Fruit fly (Drosophila melanogaster): Measurements from ENCODE around the gene CG7778.

Gene CG7778

DNA sequence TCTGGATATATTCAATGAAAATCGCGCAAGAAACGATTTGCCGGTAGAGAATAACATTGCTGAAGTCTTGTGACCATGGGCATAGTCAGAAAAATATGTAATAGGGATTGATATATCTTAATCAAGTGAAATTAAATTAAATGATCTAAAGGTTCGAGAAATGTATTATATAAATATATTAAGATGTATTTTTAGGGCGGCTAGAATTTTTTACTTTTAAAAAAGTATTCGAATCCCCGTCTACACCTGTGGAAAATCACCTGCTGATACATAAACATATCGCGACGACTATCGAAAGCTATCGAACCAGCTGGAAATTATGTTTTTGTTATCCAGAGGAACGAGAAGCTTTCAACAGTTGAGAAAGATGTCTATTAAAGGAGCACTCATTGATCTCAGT lies 30.3 kb downstream of the CG7778 start, which contains the start of the genes CG13390 and CG17294 (continued):
- TF ChIP-seq CG7271 (tag; optimal IDR thresholded peaks at IDR 0.05) (peak; percentile 99), CG17385 (GFP tag; optimal IDR thresholded peaks at IDR 0.05) (peak; percentile 99), CG10209 (GFP tag; optimal IDR thresholded peaks at IDR 0.05) (peak; percentile 99), ATbp (GFP tag; optimal IDR thresholded peaks at IDR 0.05) (peak; percentile 98), CG11695 (GFP tag; IDR thresholded peaks at IDR 0.05) (peak; percentile 100), E2f1 (GFP tag; IDR thresholded peaks at IDR 0.05) (peak; percentile 100), CG16815 (GFP tag; optimal IDR thresholded peaks at IDR 0.05) (peak; percentile 99), Rfx (GFP tag; IDR thresholded peaks at IDR 0.05) (peak; percentile 100), CG34376 (GFP tag; optimal IDR thresholded peaks at IDR 0.05) (peak; percentile 100), CG18262 (tag; optimal IDR thresholded peaks at IDR 0.05) (peak; percentile 100), CG6765 (GFP tag; optimal IDR thresholded peaks at IDR 0.05) (peak; percentile 100), jumu (GFP tag; optimal IDR thresholded peaks at IDR 0.05) (peak; percentile 91), CG8765 (GFP tag; IDR thresholded peaks at IDR 0.05) (peak; percentile 99), Spps (tag; optimal IDR thresholded peaks at IDR 0.05) (peak; percentile 99), CG4730 (GFP tag; IDR thresholded peaks at IDR 0.05) (peak; percentile 99), BtbVII (GFP tag; optimal IDR thresholded peaks at IDR 0.05) (peak; percentile 100), CG33213 (GFP tag; optimal IDR thresholded peaks at IDR 0.05) (peak; percentile 93), Dek (tag; optimal IDR thresholded peaks at IDR 0.05) (peak; percentile 100), Optix (GFP tag; IDR thresholded peaks at IDR 0.05) (peak; percentile 96), nau (GFP tag; optimal IDR thresholded peaks at IDR 0.05) (peak; percentile 99), CG9876 (GFP tag; optimal IDR thresholded peaks at IDR 0.05) (peak; percentile 55), CG6175 (GFP tag; IDR thresholded peaks at IDR 0.05) (peak; percentile 99), ci (GFP tag; IDR thresholded peaks at IDR 0.05) (peak; percentile 100), CG14860 (GFP tag; IDR thresholded peaks at IDR 0.05; ENCODE audit: partially characterized antibody) (0 out of 3 replicates have a peak, but pooled peaks have one; percentile 44), Nf-YA (GFP tag; IDR thresholded peaks at IDR 0.05) (peak; percentile 99), wor (GFP tag; IDR thresholded peaks at IDR 0.05) (peak; percentile 99), da (GFP tag; optimal IDR thresholded peaks at IDR 0.05) (peak; percentile 92), CG18599 (GFP tag; optimal IDR thresholded peaks at IDR 0.05) (peak; percentile 100), ara (GFP tag; IDR thresholded peaks at IDR 0.05) (peak; percentile 99), CG8290 (GFP tag; optimal IDR thresholded peaks at IDR 0.05) (peak; percentile 98), CG8290 (tag; optimal IDR thresholded peaks at IDR 0.05) (peak; percentile 96 to 98), pfk (GFP tag; optimal IDR thresholded peaks at IDR 0.05) (peak; percentile 79), Lpt (GFP tag; optimal IDR thresholded peaks at IDR 0.05) (no peak), Sox100B (GFP tag; optimal IDR thresholded peaks at IDR 0.05) (peak; percentile 99), ems (GFP tag; optimal IDR thresholded peaks at IDR 0.05) (peak; percentile 97), br (optimal IDR thresholded peaks at IDR 0.05) (no peak), CG7839 (tag; optimal IDR thresholded peaks at IDR 0.05) (peak; percentile 100), B-H1 (GFP tag; IDR thresholded peaks at IDR 0.05) (peak; percentile 99), bigmax (GFP tag; optimal IDR thresholded peaks at IDR 0.05) (peak; percentile 83), CG3407 (GFP tag; optimal IDR thresholded peaks at IDR 0.05) (peak; percentile 97), CG3726 (GFP tag; IDR thresholded peaks at IDR 0.05) (peak; percentile 99), Awh (GFP tag; IDR thresholded peaks at IDR 0.05) (peak; percentile 100), chm (GFP tag; IDR thresholded peaks at IDR 0.05) (peak; percentile 99), sisA (GFP tag; IDR thresholded peaks at IDR 0.05) (peak; percentile 100), Max (GFP tag; optimal IDR thresholded peaks at IDR 0.05) (peak; percentile 99), CG14050 (GFP tag; IDR thresholded peaks at IDR 0.05) (peak; percentile 99), zen (tag; optimal IDR thresholded peaks at IDR 0.05) (peak; percentile 99), wdn (GFP tag; IDR thresholded peaks at IDR 0.05) (peak; percentile 100), hth (optimal IDR thresholded peaks at IDR 0.05) (no peak), CG10462 (GFP tag; optimal IDR thresholded peaks at IDR 0.05) (peak; percentile 99), chif (GFP tag; optimal IDR thresholded peaks at IDR 0.05) (peak; percentile 87 to 95), CG6813 (GFP tag; optimal IDR thresholded peaks at IDR 0.05) (peak; percentile 99)

Data from whole organism, embryonic.